Worm (Caenorhabditis elegans) whole organism, L1 larva: ENCODE measurements around the gene ttr-43.

ENCODE experiments used
- C04F5.9 ChIP-seq: sonication (generic microtip); optimal IDR thresholded peaks from 2 replicates; lab custom pipeline; 2016; ENCODE audit warnings: missing genetic modification characterization, missing compliant biosample characterization
- C16A3.4 ChIP-seq: fragments of 150-350 bp; optimal IDR thresholded peaks from 2 replicates; lab custom pipeline; 2014; ENCODE audit warnings: missing biosample characterization, missing genetic modification characterization
- C34B4.2 ChIP-seq: sonication (generic microtip); optimal IDR thresholded peaks from 2 replicates; lab custom pipeline; 2017; ENCODE audit warnings: mild to moderate bottlenecking, missing genetic modification characterization, missing compliant biosample characterization
- F16B12.6 ChIP-seq: fragments of 150-350 bp; optimal IDR thresholded peaks from 2 replicates; lab custom pipeline; 2014; ENCODE audit warnings: missing biosample characterization, missing genetic modification characterization
- Y116A8C.19 ChIP-seq: sonication (generic microtip); optimal IDR thresholded peaks from 2 replicates; lab custom pipeline; 2016; ENCODE audit warnings: missing compliant biosample characterization, missing genetic modification characterization, borderline replicate concordance
- aha-1 ChIP-seq: fragments of 150-350 bp; optimal IDR thresholded peaks from 2 replicates; lab custom pipeline; 2014; ENCODE audit warnings: missing biosample characterization, missing genetic modification characterization
- alr-1 ChIP-seq: fragments of 200-800 bp; sonication (Bioruptor generic); optimal IDR thresholded peaks from 2 replicates; lab custom pipeline; 2018; ENCODE audit warnings: borderline replicate concordance, mild to moderate bottlenecking, missing genetic modification characterization, missing compliant biosample characterization
- blmp-1 ChIP-seq: fragments of 150-350 bp; optimal IDR thresholded peaks from 2 replicates; lab custom pipeline; 2014; ENCODE audit warnings: missing biosample characterization, missing genetic modification characterization
- ceh-63 ChIP-seq: fragments of 200-800 bp; sonication (Bioruptor generic); optimal IDR thresholded peaks from 2 replicates; lab custom pipeline; 2018; ENCODE audit warnings: mild to moderate bottlenecking, missing genetic modification characterization, missing compliant biosample characterization
- ceh-8 ChIP-seq: fragments of 200-800 bp; sonication (Bioruptor generic); optimal IDR thresholded peaks from 2 replicates; lab custom pipeline; 2018; ENCODE audit warnings: mild to moderate bottlenecking, missing genetic modification characterization, moderate library complexity, missing compliant biosample characterization
- ceh-88 ChIP-seq: fragments of 200-800 bp; sonication (Bioruptor generic); IDR thresholded peaks from 2 replicates; pipeline ENCODE4 v1.3.6; 2022; ENCODE audit warnings: missing genetic modification characterization, missing compliant biosample characterization
- ceh-90 ChIP-seq: sonication (generic microtip); optimal IDR thresholded peaks from 2 replicates; lab custom pipeline; 2016; ENCODE audit warnings: missing genetic modification characterization, missing compliant biosample characterization
- dpl-1 ChIP-seq, 3 experiments: fragments of 150-350 bp in 2 of 3; sonication (generic microtip) in 1 of 3; optimal IDR thresholded peaks; 2 replicates each; lab custom pipeline; 2014 to 2017; ENCODE audit warnings: missing biosample characterization in 3 of 3, missing genetic modification characterization in 3 of 3, missing genetic modification reagents in 3 of 3
- efl-1 ChIP-seq, 4 experiments: fragments of 150-350 bp; optimal IDR thresholded peaks in 3 of 4; peaks in 1 of 4; 1 replicate in 1 of 4; 2 replicates in 3 of 4; lab custom pipeline; 2014; ENCODE audit warnings: missing biosample characterization in 2 of 4, missing genetic modification characterization in 2 of 4, missing genetic modification reagents in 2 of 4
- egl-13 ChIP-seq: sonication (generic microtip); optimal IDR thresholded peaks from 2 replicates; lab custom pipeline; 2016; ENCODE audit warnings: missing genotype, missing genetic modification reagents, missing genetic modification characterization, missing compliant biosample characterization
- elt-2 ChIP-seq: sonication (generic microtip); optimal IDR thresholded peaks from 2 replicates; lab custom pipeline; 2016; ENCODE audit warnings: missing genetic modification characterization, mild to moderate bottlenecking, inconsistent platforms, missing compliant biosample characterization, missing genetic modification reagents
- ets-5 ChIP-seq: fragments of 200-800 bp; sonication (Bioruptor generic); IDR thresholded peaks from 2 replicates; pipeline ENCODE4 v1.3.6; 2022; ENCODE audit warnings: missing genetic modification characterization, missing compliant biosample characterization
- fkh-10 ChIP-seq: sonication (generic microtip); optimal IDR thresholded peaks from 2 replicates; lab custom pipeline; 2017; ENCODE audit warnings: missing biosample characterization, missing genetic modification reagents, missing genetic modification characterization
- fkh-4 ChIP-seq: sonication (generic microtip); optimal IDR thresholded peaks from 2 replicates; lab custom pipeline; 2016; ENCODE audit warnings: missing compliant biosample characterization, missing genetic modification characterization, borderline replicate concordance
- grh-1 ChIP-seq: fragments of 200-800 bp; sonication (Bioruptor generic); IDR thresholded peaks from 2 replicates; pipeline ENCODE4 v1.3.6; 2022; ENCODE audit warnings: missing genetic modification reagents, missing genetic modification characterization, missing compliant biosample characterization
- hlh-17 ChIP-seq: fragments of 200-800 bp; sonication (Bioruptor generic); optimal IDR thresholded peaks from 2 replicates; lab custom pipeline; 2018; ENCODE audit warnings: missing genetic modification characterization, mild to moderate bottlenecking, missing compliant biosample characterization, moderate library complexity, borderline replicate concordance
- hlh-4 ChIP-seq: sonication (generic microtip); optimal IDR thresholded peaks from 2 replicates; lab custom pipeline; 2016; ENCODE audit warnings: mild to moderate bottlenecking, missing genetic modification characterization, missing compliant biosample characterization
- irx-1 ChIP-seq: sonication (generic microtip); optimal IDR thresholded peaks from 2 replicates; lab custom pipeline; 2016; ENCODE audit warnings: missing genetic modification characterization, missing compliant biosample characterization
- lin-13 ChIP-seq: fragments of 150-350 bp; optimal IDR thresholded peaks from 2 replicates; lab custom pipeline; 2014; ENCODE audit warnings: missing biosample characterization, missing genetic modification reagents, missing genetic modification characterization
- lin-15B ChIP-seq: fragments of 150-350 bp; sonication (generic microtip); optimal IDR thresholded peaks from 3 replicates; lab custom pipeline; 2014; ENCODE audit warnings: missing biosample characterization, missing genetic modification characterization
- lin-39 ChIP-seq: fragments of 150-350 bp; optimal IDR thresholded peaks from 2 replicates; lab custom pipeline; 2014; ENCODE audit warnings: missing biosample characterization, missing genetic modification reagents, missing genetic modification characterization
- lir-3 ChIP-seq: sonication (generic microtip); optimal IDR thresholded peaks from 2 replicates; lab custom pipeline; 2016; ENCODE audit warnings: mild to moderate bottlenecking, missing genetic modification characterization, moderate library complexity, missing compliant biosample characterization; ENCODE audit not compliant: poor library complexity
- mab-9 ChIP-seq: fragments of 200-800 bp; sonication (Bioruptor generic); IDR thresholded peaks from 2 replicates; pipeline ENCODE4 v1.3.6; 2022; ENCODE audit warnings: missing genetic modification reagents, missing genetic modification characterization, missing compliant biosample characterization
- mef-2 ChIP-seq: fragments of 150-350 bp; optimal IDR thresholded peaks from 2 replicates; lab custom pipeline; 2014; ENCODE audit warnings: missing biosample characterization, missing genetic modification characterization
- nhr-19 ChIP-seq: fragments of 200-800 bp; sonication (Bioruptor generic); conservative IDR thresholded peaks from 2 replicates; pipeline ENCODE4 v1.3.6; 2022; ENCODE audit warnings: missing genetic modification characterization, missing compliant biosample characterization
- nhr-20 ChIP-seq: sonication (generic microtip); optimal IDR thresholded peaks from 2 replicates; lab custom pipeline; 2016; ENCODE audit warnings: mild to moderate bottlenecking, missing genetic modification characterization, missing compliant biosample characterization
- nhr-237 ChIP-seq: fragments of 150-350 bp; optimal IDR thresholded peaks from 2 replicates; lab custom pipeline; 2014; ENCODE audit warnings: missing biosample characterization, missing genetic modification characterization
- nhr-28 ChIP-seq: fragments of 150-350 bp; optimal IDR thresholded peaks from 2 replicates; lab custom pipeline; 2014; ENCODE audit warnings: missing biosample characterization, missing genetic modification characterization
- nhr-47 ChIP-seq: sonication (generic microtip); optimal IDR thresholded peaks from 2 replicates; lab custom pipeline; 2016; ENCODE audit warnings: mild to moderate bottlenecking, missing genetic modification characterization, moderate library complexity, missing compliant biosample characterization
- nhr-71 ChIP-seq: sonication (generic microtip); optimal IDR thresholded peaks from 2 replicates; lab custom pipeline; 2016; ENCODE audit warnings: mild to moderate bottlenecking, missing genetic modification characterization, moderate library complexity, missing compliant biosample characterization
- nhr-77 ChIP-seq: fragments of 150-350 bp; optimal IDR thresholded peaks from 2 replicates; lab custom pipeline; 2014; ENCODE audit warnings: missing biosample characterization, missing genetic modification characterization
- pag-3 ChIP-seq: sonication (generic microtip); optimal IDR thresholded peaks from 2 replicates; lab custom pipeline; 2017; ENCODE audit warnings: missing genetic modification characterization, mild to moderate bottlenecking, missing compliant biosample characterization, antibody characterized with exemption, borderline replicate concordance; ENCODE audit not compliant: insufficient read depth
- pqm-1 ChIP-seq: sonication (generic microtip); optimal IDR thresholded peaks from 3 replicates; lab custom pipeline; 2017; ENCODE audit warnings: missing biosample characterization, missing genetic modification characterization
- rnt-1 ChIP-seq: sonication (generic microtip); optimal IDR thresholded peaks from 2 replicates; lab custom pipeline; 2016; ENCODE audit warnings: mild to moderate bottlenecking, missing genetic modification characterization, moderate library complexity, missing compliant biosample characterization
- skn-1 ChIP-seq: fragments of 150-350 bp; optimal IDR thresholded peaks from 2 replicates; lab custom pipeline; 2014; ENCODE audit warnings: missing biosample characterization, missing genetic modification characterization
- snpc-4 ChIP-seq: fragments of 150-350 bp; optimal IDR thresholded peaks from 2 replicates; lab custom pipeline; 2014; ENCODE audit warnings: missing biosample characterization, missing genetic modification characterization
- snu-23 ChIP-seq: sonication (generic microtip); optimal IDR thresholded peaks from 2 replicates; lab custom pipeline; 2016; ENCODE audit warnings: missing genetic modification characterization, missing compliant biosample characterization
- sptf-1 ChIP-seq: fragments of 150-350 bp; optimal IDR thresholded peaks from 2 replicates; lab custom pipeline; 2014; ENCODE audit warnings: missing biosample characterization, missing genetic modification characterization
- tbx-2 ChIP-seq: sonication (generic microtip); optimal IDR thresholded peaks from 2 replicates; lab custom pipeline; 2016; ENCODE audit warnings: missing genetic modification characterization, missing compliant biosample characterization
- tlp-1 ChIP-seq: fragments of 150-350 bp; optimal IDR thresholded peaks from 2 replicates; lab custom pipeline; 2014; ENCODE audit warnings: missing biosample characterization, missing genetic modification characterization
- unc-130 ChIP-seq: fragments of 150-350 bp; optimal IDR thresholded peaks from 2 replicates; lab custom pipeline; 2017; ENCODE audit warnings: missing biosample characterization, missing genetic modification characterization, inconsistent platforms
- unc-30 ChIP-seq: sonication (generic microtip); optimal IDR thresholded peaks from 2 replicates; lab custom pipeline; 2017; ENCODE audit warnings: missing biosample characterization, missing genetic modification characterization
- unc-62 ChIP-seq: fragments of 150-350 bp; optimal IDR thresholded peaks from 2 replicates; lab custom pipeline; 2014; ENCODE audit warnings: missing biosample characterization, missing genetic modification reagents, missing genetic modification characterization
- unc-86 ChIP-seq: sonication (generic microtip); optimal IDR thresholded peaks from 2 replicates; lab custom pipeline; 2016; ENCODE audit warnings: missing genetic modification characterization, missing compliant biosample characterization
- vab-15 ChIP-seq: sonication (generic microtip); optimal IDR thresholded peaks from 2 replicates; lab custom pipeline; 2017; ENCODE audit warnings: missing genotype, mild to moderate bottlenecking, missing genetic modification characterization, missing compliant biosample characterization
- xbp-1 ChIP-seq: sonication (generic microtip); optimal IDR thresholded peaks from 2 replicates; lab custom pipeline; 2016; ENCODE audit warnings: missing genetic modification characterization, missing compliant biosample characterization
- zag-1 ChIP-seq: fragments of 150-350 bp; optimal IDR thresholded peaks from 2 replicates; lab custom pipeline; 2014; ENCODE audit warnings: missing biosample characterization, missing genetic modification characterization
- ztf-11 ChIP-seq, 2 experiments: sonication (generic microtip); optimal IDR thresholded peaks; 2 replicates each; lab custom pipeline; 2016 to 2017; ENCODE audit warnings: missing genetic modification characterization in 2 of 2, missing biosample characterization in 1 of 2, missing compliant biosample characterization in 1 of 2

Gene ttr-43

ce11 chrV:12553286-12553725 is 37.2 kb downstream of the ttr-43 start:
- no peak for TF ChIP-seq xbp-1
- TF ChIP-seq tbx-2 (tag; lab: Kevin White, UChicago) = peak; percentile 30
- no peak for TF ChIP-seq ceh-63 (GFP tag; lab: Kevin White, UChicago)
- no peak for TF ChIP-seq mab-9 (GFP tag; lab: Robert Waterston, UW)
- no peak for TF ChIP-seq vab-15 (tag; lab: Kevin White, UChicago)
- no peak for TF ChIP-seq unc-30
- no peak for TF ChIP-seq efl-1 (optimal IDR thresholded peaks at IDR 0.05; lab: Kevin White, UChicago)
- peak in 1 of 2 experiments; percentile 1 for TF ChIP-seq efl-1 (GFP tag; optimal IDR thresholded peaks at IDR 0.05 in 1 of 2; lab: Kevin White, UChicago)
- no peak for TF ChIP-seq fkh-10 (GFP tag; lab: Kevin White, UChicago)
- no peak for TF ChIP-seq lin-39
- TF ChIP-seq alr-1 (tag; lab: Kevin White, UChicago) = no peak
- TF ChIP-seq Y116A8C.19 = no peak
- no peak for TF ChIP-seq unc-62
- TF ChIP-seq elt-2 (tag; lab: Kevin White, UChicago) = no peak
- no peak for TF ChIP-seq pag-3 (tag; lab: Kevin White, UChicago)
- TF ChIP-seq irx-1 (tag; lab: Kevin White, UChicago) = no peak
- no peak for TF ChIP-seq ets-5 (GFP tag; lab: Robert Waterston, UW)
- no peak for TF ChIP-seq zag-1 (tag; lab: Kevin White, UChicago)
- TF ChIP-seq lin-13 (GFP tag; lab: Kevin White, UChicago) = no peak
- TF ChIP-seq ceh-88 (GFP tag; lab: Robert Waterston, UW) = no peak
- TF ChIP-seq C34B4.2 (tag; lab: Kevin White, UChicago) = no peak
- TF ChIP-seq skn-1 (tag; lab: Kevin White, UChicago) = no peak
- TF ChIP-seq tlp-1 (tag; lab: Kevin White, UChicago) = no peak
- TF ChIP-seq sptf-1 = no peak
- no peak for TF ChIP-seq ceh-8 (GFP tag; lab: Kevin White, UChicago)
- TF ChIP-seq pqm-1 (tag; lab: Kevin White, UChicago) = no peak
- no peak for TF ChIP-seq hlh-17 (GFP tag; lab: Kevin White, UChicago)
- TF ChIP-seq nhr-20 (tag; lab: Kevin White, UChicago) = peak; percentile 60
- TF ChIP-seq lin-15B (tag; lab: Kevin White, UChicago) = no peak
- TF ChIP-seq nhr-28 = no peak
- no peak for TF ChIP-seq ceh-90 (tag; lab: Kevin White, UChicago)
- TF ChIP-seq nhr-19 (GFP tag; lab: Robert Waterston, UW) = peak; percentile 46
- TF ChIP-seq aha-1 (tag; lab: Kevin White, UChicago) = no peak
- TF ChIP-seq hlh-4 = no peak
- TF ChIP-seq unc-86 = no peak
- TF ChIP-seq nhr-71 (tag; lab: Kevin White, UChicago) = peak; percentile 64
- no peak for TF ChIP-seq F16B12.6
- TF ChIP-seq C04F5.9 = no peak
- peak; percentile 43 for TF ChIP-seq nhr-47 (tag; lab: Kevin White, UChicago)
- TF ChIP-seq fkh-4 (tag; lab: Kevin White, UChicago) = no peak
- TF ChIP-seq rnt-1 (tag; lab: Kevin White, UChicago) = no peak
- no peak; the same call in 1 of the 2 replicates for TF ChIP-seq grh-1 (GFP tag; lab: Robert Waterston, UW)
- no peak for TF ChIP-seq snpc-4 (tag; lab: Kevin White, UChicago)
- no peak for TF ChIP-seq C16A3.4 (tag; lab: Kevin White, UChicago)
- TF ChIP-seq mef-2 (tag; lab: Kevin White, UChicago) = no peak
- TF ChIP-seq unc-130 = peak; percentile 47
- no peak for TF ChIP-seq egl-13 (tag; lab: Kevin White, UChicago)
- TF ChIP-seq nhr-237 = no peak
- peak; percentile 59 for TF ChIP-seq blmp-1 (tag; lab: Kevin White, UChicago)
- TF ChIP-seq nhr-77 (tag; lab: Kevin White, UChicago) = no peak
- no peak for TF ChIP-seq lir-3 (tag; lab: Kevin White, UChicago)
- TF ChIP-seq dpl-1 (GFP tag; optimal IDR thresholded peaks at IDR 0.05; lab: Kevin White, UChicago) = no peak
- peak; percentile 40 for TF ChIP-seq snu-23
- TF ChIP-seq ztf-11 (tag; optimal IDR thresholded peaks at IDR 0.05; lab: Kevin White, UChicago) = no peak
